Fruit fly (Drosophila melanogaster): ENCODE measurements around the gene rudhira.

The rudhira gene

dm6 chrX:11788187-11788870, 28.4 kb upstream of the rudhira start (continued):
- TF ChIP-seq CG16863 (GFP tag; optimal IDR thresholded peaks at IDR 0.05) (peak; percentile 55), CG12071 (GFP tag; optimal IDR thresholded peaks at IDR 0.05) (peak; percentile 71), ind (GFP tag; optimal IDR thresholded peaks at IDR 0.05) (peak; percentile 70), h (optimal IDR thresholded peaks at IDR 0.05) (no peak), ATbp (GFP tag; optimal IDR thresholded peaks at IDR 0.05) (peak; percentile 67), tgo (GFP tag; IDR thresholded peaks at IDR 0.05) (peak; percentile 79), gsb-n (tag; optimal IDR thresholded peaks at IDR 0.05) (peak; percentile 49), Mrtf (GFP tag; IDR thresholded peaks at IDR 0.05) (0 out of 3 replicates have a peak, but pooled peaks have one; percentile 34), CG4282 (GFP tag; optimal IDR thresholded peaks at IDR 0.05) (no peak), HLH54F (GFP tag; optimal IDR thresholded peaks at IDR 0.05) (peak; percentile 38), CG8388 (GFP tag; optimal IDR thresholded peaks at IDR 0.05) (peak; percentile 73), MBD-R2 (GFP tag; IDR thresholded peaks at IDR 0.05) (no peak; the same call in 1 of the 2 replicates), CG12104 (GFP tag; optimal IDR thresholded peaks at IDR 0.05) (peak; percentile 42), amos (GFP tag; IDR thresholded peaks at IDR 0.05; ENCODE audit: partially characterized antibody) (no peak), H2.0 (GFP tag; IDR thresholded peaks at IDR 0.05) (peak; percentile 77), CkIIα-i1 (GFP tag; IDR thresholded peaks at IDR 0.05) (no peak), CG2116 (GFP tag; optimal IDR thresholded peaks at IDR 0.05) (peak; percentile 20), en (GFP tag; optimal IDR thresholded peaks at IDR 0.05) (peak; percentile 26), dan (GFP tag; IDR thresholded peaks at IDR 0.05) (0 out of 2 replicates have a peak, but pooled peaks have one; percentile 25), Oli (tag; optimal IDR thresholded peaks at IDR 0.05) (peak; percentile 83), chinmo (GFP tag; IDR thresholded peaks at IDR 0.05; ENCODE audit: partially characterized antibody) (no peak), CG18262 (tag; optimal IDR thresholded peaks at IDR 0.05) (peak; percentile 66), CG4854 (GFP tag; optimal IDR thresholded peaks at IDR 0.05) (peak; percentile 40), CG3847 (GFP tag; IDR thresholded peaks at IDR 0.05) (peak; percentile 26; the same call in 1 of the 2 replicates), mirr (GFP tag; optimal IDR thresholded peaks at IDR 0.05) (no peak), Fer1 (GFP tag; optimal IDR thresholded peaks at IDR 0.05) (peak; percentile 70), vfl (GFP tag; optimal IDR thresholded peaks at IDR 0.05) (peak; percentile 28), corto (GFP tag; optimal IDR thresholded peaks at IDR 0.05) (peak; percentile 18), Nf-YB (GFP tag; optimal IDR thresholded peaks at IDR 0.05) (peak; percentile 51), CG6254 (GFP tag; optimal IDR thresholded peaks at IDR 0.05) (peak; percentile 52), Jarid2 (GFP tag; optimal IDR thresholded peaks at IDR 0.05) (peak; percentile 37), CG8281 (tag; optimal IDR thresholded peaks at IDR 0.05) (peak; percentile 20), sima (GFP tag; optimal IDR thresholded peaks at IDR 0.05) (no peak), CG1233 (GFP tag; optimal IDR thresholded peaks at IDR 0.05) (peak; percentile 62), CG43689 (GFP tag; IDR thresholded peaks at IDR 0.05) (peak; percentile 9; the same call in 1 of the 2 replicates), CG3407 (GFP tag; optimal IDR thresholded peaks at IDR 0.05) (peak; percentile 19), crc (GFP tag; optimal IDR thresholded peaks at IDR 0.05) (no peak), Atf6 (GFP tag; IDR thresholded peaks at IDR 0.05) (peak; percentile 67), CG16813 (GFP tag; IDR thresholded peaks at IDR 0.05; ENCODE audit: partially characterized antibody) (no peak), CG14667 (GFP tag; IDR thresholded peaks at IDR 0.05) (peak; percentile 64), CG12299 (tag; optimal IDR thresholded peaks at IDR 0.05) (no peak), CG18764 (GFP tag; optimal IDR thresholded peaks at IDR 0.05) (peak; percentile 16), grn (GFP tag; optimal IDR thresholded peaks at IDR 0.05) (no peak), exex (tag; optimal IDR thresholded peaks at IDR 0.05) (no peak), ftz-f1 (GFP tag; optimal IDR thresholded peaks at IDR 0.05) (no peak), tna (GFP tag; IDR thresholded peaks at IDR 0.05; ENCODE audit: partially characterized antibody) (no peak), B-H1 (GFP tag; IDR thresholded peaks at IDR 0.05) (peak; percentile 42; the same call in 1 of the 3 replicates), Stat92E (GFP tag; optimal IDR thresholded peaks at IDR 0.05) (no peak), CG13296 (GFP tag; optimal IDR thresholded peaks at IDR 0.05) (peak; percentile 54)

Measured in whole organism, embryonic.